Worm (Caenorhabditis elegans) whole organism, young adult: ENCODE data around the gene irld-6.

Source experiments
- B0019.2 ChIP-seq: fragments of 200-800 bp; sonication (Bioruptor generic); conservative IDR thresholded peaks from 2 replicates; pipeline ENCODE4 v1.3.6; 2022; ENCODE audit warnings: missing genetic modification reagents, missing genetic modification characterization, missing compliant biosample characterization
- B0035.1 ChIP-seq: sonication (generic microtip); optimal IDR thresholded peaks from 2 replicates; lab custom pipeline; 2016; ENCODE audit warnings: missing genetic modification characterization, mild to moderate bottlenecking, missing compliant biosample characterization, missing genotype, missing genetic modification reagents
- B0261.1 ChIP-seq: sonication (generic microtip); optimal IDR thresholded peaks from 2 replicates; lab custom pipeline; 2016; ENCODE audit warnings: mild to moderate bottlenecking, missing genetic modification characterization, moderate library complexity, missing compliant biosample characterization
- B0336.3 ChIP-seq: fragments of 200-800 bp; sonication (Bioruptor generic); IDR thresholded peaks from 2 replicates; pipeline ENCODE4 v1.3.6; 2022; ENCODE audit warnings: missing genetic modification characterization, missing compliant biosample characterization
- C06A6.2 ChIP-seq: fragments of 200-800 bp; sonication (Bioruptor generic); conservative IDR thresholded peaks from 2 replicates; pipeline ENCODE4 v1.3.6; 2022; ENCODE audit warnings: missing genetic modification characterization, missing compliant biosample characterization
- C17E4.6 ChIP-seq: fragments of 200-800 bp; sonication (Bioruptor generic); IDR thresholded peaks from 2 replicates; pipeline ENCODE4 v1.3.6; 2022; ENCODE audit warnings: missing genetic modification reagents, missing genetic modification characterization, missing compliant biosample characterization
- D2030.7 ChIP-seq: fragments of 200-800 bp; sonication (Bioruptor generic); IDR thresholded peaks from 2 replicates; pipeline ENCODE4 v1.3.6; 2022; ENCODE audit warnings: missing genetic modification reagents, missing genetic modification characterization, missing compliant biosample characterization
- F23B12.7 ChIP-seq: sonication (generic microtip); optimal IDR thresholded peaks from 2 replicates; lab custom pipeline; 2017; ENCODE audit warnings: missing genetic modification characterization, mild to moderate bottlenecking, missing compliant biosample characterization, antibody characterized with exemption, moderate library complexity; ENCODE audit not compliant: insufficient read depth
- F33H1.4 ChIP-seq: fragments of 200-800 bp; sonication (Bioruptor generic); IDR thresholded peaks from 2 replicates; pipeline ENCODE4 v1.3.6; 2022; ENCODE audit warnings: missing genetic modification reagents, missing genetic modification characterization, missing compliant biosample characterization
- F39B2.1 ChIP-seq: fragments of 200-800 bp; sonication (Bioruptor generic); IDR thresholded peaks from 2 replicates; pipeline ENCODE4 v1.3.6; 2022; ENCODE audit warnings: missing genetic modification reagents, missing genetic modification characterization, missing compliant biosample characterization
- F55B11.4 ChIP-seq: sonication (generic microtip); optimal IDR thresholded peaks from 2 replicates; lab custom pipeline; 2016; ENCODE audit warnings: missing compliant biosample characterization, missing genetic modification characterization, borderline replicate concordance; ENCODE audit not compliant: insufficient read depth
- F57C9.4 ChIP-seq: sonication (generic microtip); optimal IDR thresholded peaks from 2 replicates; lab custom pipeline; 2017; ENCODE audit warnings: mild to moderate bottlenecking, missing genetic modification characterization, missing compliant biosample characterization
- Y95B8A.8 ChIP-seq: fragments of 200-800 bp; sonication (Bioruptor generic); IDR thresholded peaks from 2 replicates; pipeline ENCODE4 v1.3.6; 2022; ENCODE audit warnings: missing genetic modification reagents, missing genetic modification characterization, missing compliant biosample characterization
- aptf-2 ChIP-seq: fragments of 200-800 bp; sonication (Bioruptor generic); conservative IDR thresholded peaks from 2 replicates; pipeline ENCODE4 v1.3.6; 2022; ENCODE audit warnings: missing genetic modification reagents, missing genetic modification characterization, missing compliant biosample characterization
- aptf-3 ChIP-seq: fragments of 200-800 bp; sonication (Bioruptor generic); IDR thresholded peaks from 2 replicates; pipeline ENCODE4 v1.3.6; 2022; ENCODE audit warnings: missing genetic modification characterization, missing compliant biosample characterization
- athp-1 ChIP-seq: sonication (generic microtip); optimal IDR thresholded peaks from 2 replicates; lab custom pipeline; 2017; ENCODE audit warnings: mild to moderate bottlenecking, missing genetic modification characterization, missing compliant biosample characterization
- attf-5 ChIP-seq: fragments of 200-800 bp; sonication (Bioruptor generic); optimal IDR thresholded peaks from 2 replicates; lab custom pipeline; 2018; ENCODE audit warnings: mild to moderate bottlenecking, missing genetic modification characterization, missing compliant biosample characterization
- attf-6 ChIP-seq: fragments of 200-800 bp; sonication (Bioruptor generic); IDR thresholded peaks from 2 replicates; pipeline ENCODE4 v1.3.6; 2022; ENCODE audit warnings: missing genetic modification reagents, missing genetic modification characterization, missing compliant biosample characterization
- ccch-3 ChIP-seq: fragments of 200-800 bp; sonication (Bioruptor generic); optimal IDR thresholded peaks from 2 replicates; lab custom pipeline; 2018; ENCODE audit warnings: mild to moderate bottlenecking, missing genetic modification characterization, missing compliant biosample characterization
- cebp-1 ChIP-seq, 2 experiments: fragments of 200-800 bp in 1 of 2; sonication (Bioruptor generic) in 1 of 2; sonication (generic microtip) in 1 of 2; IDR thresholded peaks in 1 of 2; optimal IDR thresholded peaks in 1 of 2; 2 replicates each; pipeline versions ENCODE4 v1.3.6 to Lab custom; 2017 to 2022; ENCODE audit warnings: missing compliant biosample characterization in 2 of 2, missing genetic modification characterization in 2 of 2, mild to moderate bottlenecking in 1 of 2, missing genetic modification reagents in 1 of 2, moderate library complexity in 1 of 2
- ceh-40 ChIP-seq: fragments of 200-800 bp; sonication (Bioruptor generic); IDR thresholded peaks from 2 replicates; pipeline ENCODE4 v1.3.6; 2022; ENCODE audit warnings: missing genetic modification characterization, missing compliant biosample characterization
- ceh-58 ChIP-seq: fragments of 200-800 bp; sonication (Bioruptor generic); IDR thresholded peaks from 2 replicates; pipeline ENCODE4 v1.3.6; 2022; ENCODE audit warnings: missing genetic modification characterization, missing compliant biosample characterization
- ceh-79 ChIP-seq: sonication (generic microtip); optimal IDR thresholded peaks from 2 replicates; lab custom pipeline; 2017; ENCODE audit warnings: mild to moderate bottlenecking, missing genetic modification characterization, missing compliant biosample characterization
- ceh-91 ChIP-seq: fragments of 200-800 bp; sonication (Bioruptor generic); IDR thresholded peaks from 2 replicates; pipeline ENCODE4 v1.3.6; 2022; ENCODE audit warnings: missing genetic modification reagents, missing genetic modification characterization, missing compliant biosample characterization
- dpl-1 ChIP-seq: fragments of 150-350 bp; optimal IDR thresholded peaks from 2 replicates; lab custom pipeline; 2014; ENCODE audit warnings: missing biosample characterization, missing genetic modification reagents, missing genetic modification characterization
- efl-1 ChIP-seq: fragments of 150-350 bp; optimal IDR thresholded peaks from 2 replicates; lab custom pipeline; 2014; ENCODE audit warnings: missing biosample characterization, missing genetic modification reagents, missing genetic modification characterization
- egrh-3 ChIP-seq: fragments of 200-800 bp; sonication (Bioruptor generic); IDR thresholded peaks from 2 replicates; pipeline ENCODE4 v1.3.6; 2022; ENCODE audit warnings: missing genetic modification reagents, missing genetic modification characterization, missing compliant biosample characterization
- ekl-4 ChIP-seq: fragments of 200-800 bp; sonication (Bioruptor generic); IDR thresholded peaks from 2 replicates; pipeline ENCODE4 v1.3.6; 2022; ENCODE audit warnings: missing genetic modification reagents, missing genetic modification characterization, missing compliant biosample characterization
- ets-4 ChIP-seq: fragments of 200-800 bp; sonication (Bioruptor generic); optimal IDR thresholded peaks from 2 replicates; lab custom pipeline; 2018; ENCODE audit warnings: mild to moderate bottlenecking, missing genetic modification characterization, missing compliant biosample characterization
- him-1 ChIP-seq: sonication (generic microtip); optimal IDR thresholded peaks from 2 replicates; lab custom pipeline; 2016; ENCODE audit warnings: missing genotype, missing genetic modification reagents, missing genetic modification characterization, missing compliant biosample characterization
- hmg-1.2 ChIP-seq: fragments of 200-800 bp; sonication (Bioruptor generic); IDR thresholded peaks from 2 replicates; pipeline ENCODE4 v1.3.6; 2022; ENCODE audit warnings: missing genetic modification reagents, missing genetic modification characterization, missing compliant biosample characterization
- hrde-1 ChIP-seq: sonication (generic microtip); optimal IDR thresholded peaks from 2 replicates; lab custom pipeline; 2016; ENCODE audit warnings: missing genetic modification characterization, mild to moderate bottlenecking, missing compliant biosample characterization, moderate library complexity, missing genotype, missing genetic modification reagents, borderline replicate concordance
- hsf-1 ChIP-seq: fragments of 200-800 bp; sonication (Bioruptor generic); IDR thresholded peaks from 2 replicates; pipeline ENCODE4 v1.3.6; 2022; ENCODE audit warnings: missing genetic modification reagents, missing genetic modification characterization, missing compliant biosample characterization
- lag-1 ChIP-seq: fragments of 200-800 bp; sonication (Bioruptor generic); IDR thresholded peaks from 2 replicates; pipeline ENCODE4 v1.3.6; 2022; ENCODE audit warnings: missing genetic modification reagents, missing genetic modification characterization, missing compliant biosample characterization
- let-526 ChIP-seq: fragments of 200-800 bp; sonication (Bioruptor generic); IDR thresholded peaks from 2 replicates; pipeline ENCODE4 v1.3.6; 2022; ENCODE audit warnings: missing genetic modification reagents, missing genetic modification characterization, missing compliant biosample characterization
- lir-1 ChIP-seq: fragments of 200-800 bp; sonication (Bioruptor generic); conservative IDR thresholded peaks from 2 replicates; pipeline ENCODE4 v1.3.6; 2022; ENCODE audit warnings: missing genetic modification reagents, missing genetic modification characterization, missing compliant biosample characterization
- madf-6 ChIP-seq: fragments of 200-800 bp; sonication (Bioruptor generic); IDR thresholded peaks from 2 replicates; pipeline ENCODE4 v1.3.6; 2022; ENCODE audit warnings: missing genetic modification reagents, missing genetic modification characterization, missing compliant biosample characterization
- mes-4 ChIP-seq: sonication (generic microtip); optimal IDR thresholded peaks from 2 replicates; lab custom pipeline; 2016; ENCODE audit warnings: missing genotype, missing genetic modification characterization, missing compliant biosample characterization
- nfyb-1 ChIP-seq: fragments of 200-800 bp; sonication (Bioruptor generic); IDR thresholded peaks from 2 replicates; pipeline ENCODE4 v1.3.6; 2022; ENCODE audit warnings: missing genetic modification reagents, missing genetic modification characterization, missing compliant biosample characterization
- nhr-27 ChIP-seq: fragments of 200-800 bp; sonication (Bioruptor generic); optimal IDR thresholded peaks from 2 replicates; lab custom pipeline; 2018; ENCODE audit warnings: mild to moderate bottlenecking, missing genetic modification characterization, moderate library complexity, missing compliant biosample characterization
- repo-1 ChIP-seq: sonication (generic microtip); optimal IDR thresholded peaks from 2 replicates; lab custom pipeline; 2017; ENCODE audit warnings: mild to moderate bottlenecking, missing genetic modification characterization, missing compliant biosample characterization
- sea-2 ChIP-seq: fragments of 200-800 bp; sonication (Bioruptor generic); IDR thresholded peaks from 2 replicates; pipeline ENCODE4 v1.3.6; 2022; ENCODE audit warnings: missing genetic modification characterization, missing compliant biosample characterization
- snpc-3.4 ChIP-seq: sonication (generic microtip); optimal IDR thresholded peaks from 2 replicates; lab custom pipeline; 2017; ENCODE audit warnings: missing genetic modification characterization, mild to moderate bottlenecking, missing compliant biosample characterization, antibody characterized with exemption, moderate library complexity, missing genotype, missing genetic modification reagents
- sptf-2 ChIP-seq: fragments of 200-800 bp; sonication (Bioruptor generic); optimal IDR thresholded peaks from 2 replicates; lab custom pipeline; 2018; ENCODE audit warnings: mild to moderate bottlenecking, missing genetic modification characterization, missing compliant biosample characterization
- unc-130 ChIP-seq: sonication (generic microtip); optimal IDR thresholded peaks from 2 replicates; lab custom pipeline; 2016; ENCODE audit warnings: missing genetic modification reagents, missing genetic modification characterization, missing compliant biosample characterization
- xnd-1 ChIP-seq: sonication (generic microtip); optimal IDR thresholded peaks from 2 replicates; lab custom pipeline; 2016; ENCODE audit warnings: missing genotype, missing genetic modification reagents, missing genetic modification characterization, missing compliant biosample characterization
- zim-3 ChIP-seq: sonication (generic microtip); optimal IDR thresholded peaks from 2 replicates; lab custom pipeline; 2017; ENCODE audit warnings: mild to moderate bottlenecking, missing genetic modification characterization, moderate library complexity, missing compliant biosample characterization

The irld-6 gene

DNA sequence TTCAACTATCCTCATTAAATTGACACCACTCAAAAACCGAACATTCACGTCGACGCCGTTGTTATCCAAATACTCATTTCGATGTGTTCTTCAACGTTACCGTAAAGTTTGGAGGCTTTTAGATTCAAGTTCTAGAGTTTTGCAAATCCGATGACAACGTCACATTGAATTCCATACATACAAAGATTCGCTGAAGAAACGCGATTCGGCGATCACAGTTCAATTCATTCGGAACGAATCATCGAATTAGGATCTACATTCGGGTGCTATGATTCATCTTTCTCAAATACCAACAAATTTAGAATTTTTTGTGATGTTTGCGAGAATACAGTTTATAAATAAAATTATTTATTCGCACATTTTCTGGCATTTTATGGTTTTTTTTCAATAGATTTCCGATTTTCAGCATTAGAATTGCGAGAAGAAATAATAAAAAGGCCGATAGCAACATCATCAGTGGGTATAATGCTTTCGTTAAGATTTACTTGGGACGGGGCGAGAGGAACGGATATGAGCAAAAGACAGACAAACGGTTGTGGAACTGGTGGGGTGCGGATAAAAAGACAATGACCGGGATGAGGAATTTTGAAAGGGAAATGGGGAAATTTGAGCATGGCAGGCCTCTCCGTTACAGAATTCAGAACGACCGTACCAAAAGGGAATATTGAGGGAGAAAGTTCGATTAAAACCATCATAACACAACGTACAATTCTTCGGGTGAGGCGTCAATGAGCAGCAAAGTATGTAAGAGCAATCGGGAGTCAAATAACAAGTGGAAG, 44.6 kb downstream of the irld-6 start (continued):
- TF ChIP-seq nhr-27 (tag; lab: Kevin White, UChicago) = no peak
- peak; percentile 8 for TF ChIP-seq attf-5 (GFP tag; lab: Kevin White, UChicago)
- TF ChIP-seq madf-6 (GFP tag; lab: Robert Waterston, UW) = no peak
- TF ChIP-seq unc-130 (GFP tag; lab: Kevin White, UChicago) = no peak
- TF ChIP-seq F23B12.7 (tag; lab: Kevin White, UChicago) = peak; percentile 4
- no peak for TF ChIP-seq ceh-91 (GFP tag; lab: Robert Waterston, UW)
- no peak for TF ChIP-seq F57C9.4 (tag; lab: Kevin White, UChicago)
- no peak for TF ChIP-seq dpl-1 (GFP tag; lab: Kevin White, UChicago)
- TF ChIP-seq ekl-4 (GFP tag; lab: Robert Waterston, UW) = no peak; the same call in 1 of the 2 replicates
- TF ChIP-seq lag-1 (GFP tag; lab: Robert Waterston, UW) = no peak
- TF ChIP-seq zim-3 (tag; lab: Kevin White, UChicago) = no peak
- no peak for TF ChIP-seq him-1 (tag; lab: Kevin White, UChicago)
- no peak for TF ChIP-seq ccch-3 (GFP tag; lab: Kevin White, UChicago)
- no peak for TF ChIP-seq B0261.1 (tag; lab: Kevin White, UChicago)
- TF ChIP-seq Y95B8A.8 (GFP tag; lab: Robert Waterston, UW) = peak; percentile 55; the same call in 1 of the 2 replicates
- TF ChIP-seq ceh-40 (GFP tag; lab: Robert Waterston, UW) = 0 out of 2 replicates have a peak, but pooled peaks have one; percentile 24
- no peak for TF ChIP-seq aptf-2 (GFP tag; lab: Robert Waterston, UW)
- TF ChIP-seq let-526 (GFP tag; lab: Robert Waterston, UW) = 0 out of 2 replicates have a peak, but pooled peaks have one; percentile 39
- no peak for TF ChIP-seq lir-1 (GFP tag; lab: Robert Waterston, UW)
- no peak for TF ChIP-seq attf-6
- TF ChIP-seq B0035.1 = no peak
- no peak for TF ChIP-seq C17E4.6
- TF ChIP-seq F33H1.4 (GFP tag; lab: Robert Waterston, UW) = no peak
- TF ChIP-seq ceh-58 = no peak
- no peak for TF ChIP-seq aptf-3 (GFP tag; lab: Robert Waterston, UW)
- TF ChIP-seq ets-4 (GFP tag; lab: Kevin White, UChicago) = no peak
- no peak for TF ChIP-seq hrde-1 (tag; lab: Kevin White, UChicago)
- TF ChIP-seq snpc-3.4 (tag; lab: Kevin White, UChicago) = no peak
- no peak for TF ChIP-seq F55B11.4 (tag; lab: Kevin White, UChicago)
- no peak for TF ChIP-seq B0019.2 (GFP tag; lab: Robert Waterston, UW)
- no peak for TF ChIP-seq F39B2.1 (GFP tag; lab: Robert Waterston, UW)
- 0 out of 2 replicates have a peak, but pooled peaks have one; percentile 8 for TF ChIP-seq hmg-1.2 (GFP tag; lab: Robert Waterston, UW)
- TF ChIP-seq cebp-1 (GFP tag; IDR thresholded peaks at IDR 0.05; lab: Robert Waterston, UW) = no peak
- TF ChIP-seq cebp-1 (tag; optimal IDR thresholded peaks at IDR 0.05; lab: Kevin White, UChicago) = peak; percentile 55
- TF ChIP-seq C06A6.2 (GFP tag; lab: Robert Waterston, UW) = 0 out of 2 replicates have a peak, but pooled peaks have one; percentile 17
- TF ChIP-seq D2030.7 (GFP tag; lab: Robert Waterston, UW) = no peak
- no peak for TF ChIP-seq sptf-2
- peak; percentile 73 for TF ChIP-seq B0336.3 (GFP tag; lab: Robert Waterston, UW)
- TF ChIP-seq ceh-79 (tag; lab: Kevin White, UChicago) = no peak
- TF ChIP-seq egrh-3 (GFP tag; lab: Robert Waterston, UW) = no peak
- no peak for TF ChIP-seq xnd-1 (tag; lab: Kevin White, UChicago)
- no peak for TF ChIP-seq mes-4 (tag; lab: Kevin White, UChicago)
- peak; percentile 61; the same call in 1 of the 2 replicates for TF ChIP-seq nfyb-1
- TF ChIP-seq athp-1 (tag; lab: Kevin White, UChicago) = no peak
- TF ChIP-seq efl-1 (GFP tag; lab: Kevin White, UChicago) = no peak
- TF ChIP-seq sea-2 = no peak
- no peak for TF ChIP-seq repo-1 (tag; lab: Kevin White, UChicago)
- TF ChIP-seq hsf-1 (GFP tag; lab: Robert Waterston, UW) = no peak
